Worm (Caenorhabditis elegans): ENCODE data around the gene C43D7.7.

DNA sequence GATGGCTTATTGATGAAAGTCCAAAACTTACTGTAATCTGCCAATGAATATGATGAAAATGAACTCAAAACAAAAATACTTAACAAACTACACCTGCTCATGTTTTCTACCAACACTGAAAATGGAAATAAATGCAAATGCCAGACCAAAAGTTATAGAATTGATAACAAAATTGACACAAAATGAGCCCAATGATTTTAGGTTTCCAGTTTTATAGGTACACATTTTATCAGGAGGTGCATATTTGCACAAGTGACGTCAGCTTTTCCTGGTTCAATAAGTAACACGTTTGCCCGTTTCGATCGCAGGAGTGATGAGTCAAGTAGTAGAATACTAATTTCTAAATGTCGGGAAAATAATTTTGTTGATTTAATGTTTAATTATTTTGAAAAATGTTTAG, 22.6 kb downstream of the C43D7.7 start, which contains the start of gene F55C9.6:
- TF ChIP-seq W03F9.2 (tag; optimal IDR thresholded peaks at IDR 0.05) (no peak), him-1 (tag; optimal IDR thresholded peaks at IDR 0.05) (no peak), dao-5 (tag; optimal IDR thresholded peaks at IDR 0.05) (no peak)
